Worm (Caenorhabditis elegans) whole organism, L4 larva: ENCODE data around the gene F42A10.6.

Experiments
- D1046.2 ChIP-seq: fragments of 200-800 bp; sonication (Bioruptor generic); IDR thresholded peaks from 2 replicates; pipeline ENCODE4 v1.3.6; 2022; ENCODE audit warnings: missing genetic modification characterization, missing compliant biosample characterization
- F37D6.2 ChIP-seq: sonication (generic microtip); optimal IDR thresholded peaks from 2 replicates; lab custom pipeline; 2016; ENCODE audit warnings: mild to moderate bottlenecking, missing genetic modification characterization, missing compliant biosample characterization
- F49E8.2 ChIP-seq: sonication (generic microtip); optimal IDR thresholded peaks from 2 replicates; lab custom pipeline; 2016; ENCODE audit warnings: missing compliant biosample characterization, mild to moderate bottlenecking, missing genetic modification characterization, borderline replicate concordance
- T20F7.1 ChIP-seq: fragments of 200-800 bp; sonication (Bioruptor generic); optimal IDR thresholded peaks from 2 replicates; lab custom pipeline; 2018; ENCODE audit warnings: mild to moderate bottlenecking, missing genetic modification characterization, missing compliant biosample characterization
- T26A8.4 ChIP-seq: fragments of 200-800 bp; sonication (Bioruptor generic); IDR thresholded peaks from 2 replicates; pipeline ENCODE4 v1.3.6; 2022; ENCODE audit warnings: missing genetic modification characterization, missing compliant biosample characterization
- ZK337.2 ChIP-seq: fragments of 200-800 bp; sonication (Bioruptor generic); IDR thresholded peaks from 2 replicates; pipeline ENCODE4 v1.3.6; 2022; ENCODE audit warnings: missing genetic modification reagents, missing genetic modification characterization, missing compliant biosample characterization
- aha-1 ChIP-seq: fragments of 150-350 bp; peaks from one replicate; lab custom pipeline; 2014; ENCODE audit warnings: missing biosample characterization, missing genetic modification characterization
- arid-1 ChIP-seq: fragments of 200-800 bp; sonication (Bioruptor generic); conservative IDR thresholded peaks from 2 replicates; pipeline ENCODE4 v1.3.6; 2022; ENCODE audit warnings: missing genetic modification reagents, missing genetic modification characterization, missing compliant biosample characterization
- attf-4 ChIP-seq: sonication (generic microtip); optimal IDR thresholded peaks from 3 replicates; lab custom pipeline; 2017; ENCODE audit warnings: missing biosample characterization, missing genetic modification characterization
- ceh-20 ChIP-seq: fragments of 200-800 bp; sonication (Bioruptor generic); IDR thresholded peaks from 2 replicates; pipeline ENCODE4 v1.3.6; 2022; ENCODE audit warnings: missing genetic modification reagents, missing genetic modification characterization, missing compliant biosample characterization
- ceh-82 ChIP-seq: sonication (generic microtip); optimal IDR thresholded peaks from 2 replicates; lab custom pipeline; 2017; ENCODE audit warnings: missing biosample characterization, missing genetic modification characterization
- daf-12 ChIP-seq: fragments of 150-350 bp; optimal IDR thresholded peaks from 2 replicates; lab custom pipeline; 2014; ENCODE audit warnings: missing biosample characterization, missing genetic modification reagents, missing genetic modification characterization
- daf-16 ChIP-seq, 3 experiments: sonication (generic microtip); optimal IDR thresholded peaks; 2 replicates each; lab custom pipeline; 2016 to 2017; ENCODE audit warnings: missing genetic modification characterization in 3 of 3, missing genetic modification reagents in 3 of 3, mild to moderate bottlenecking in 2 of 3, missing compliant biosample characterization in 2 of 3, missing biosample characterization in 1 of 3, moderate library complexity in 1 of 3
- daf-8 ChIP-seq: fragments of 200-800 bp; sonication (Bioruptor generic); IDR thresholded peaks from 2 replicates; pipeline ENCODE4 v1.3.6; 2022; ENCODE audit warnings: missing genetic modification characterization, missing compliant biosample characterization
- dmd-6 ChIP-seq: fragments of 200-800 bp; sonication (Bioruptor generic); IDR thresholded peaks from 2 replicates; pipeline ENCODE4 v1.3.6; 2022; ENCODE audit warnings: missing genetic modification reagents, missing genetic modification characterization, missing compliant biosample characterization
- dmd-8 ChIP-seq: fragments of 200-800 bp; sonication (Bioruptor generic); IDR thresholded peaks from 2 replicates; pipeline ENCODE4 v1.3.6; 2022; ENCODE audit warnings: missing genetic modification characterization, missing compliant biosample characterization
- dmd-9 ChIP-seq: fragments of 200-800 bp; sonication (Bioruptor generic); IDR thresholded peaks from 2 replicates; pipeline ENCODE4 v1.3.6; 2022; ENCODE audit warnings: missing genetic modification reagents, missing genetic modification characterization, missing compliant biosample characterization
- dpl-1 ChIP-seq: fragments of 150-350 bp; optimal IDR thresholded peaks from 2 replicates; lab custom pipeline; 2014; ENCODE audit warnings: missing biosample characterization, missing genetic modification reagents, missing genetic modification characterization
- egl-43 ChIP-seq: fragments of 200-800 bp; sonication (Bioruptor generic); IDR thresholded peaks from 2 replicates; pipeline ENCODE4 v1.3.6; 2022; ENCODE audit warnings: missing genetic modification reagents, missing genetic modification characterization, missing compliant biosample characterization
- fos-1 ChIP-seq: fragments of 150-350 bp; optimal IDR thresholded peaks from 2 replicates; lab custom pipeline; 2014; ENCODE audit warnings: missing biosample characterization, missing genetic modification characterization
- gei-8 ChIP-seq: fragments of 200-800 bp; sonication (Bioruptor generic); optimal IDR thresholded peaks from 2 replicates; lab custom pipeline; 2018; ENCODE audit warnings: mild to moderate bottlenecking, missing genetic modification characterization, missing compliant biosample characterization
- hif-1 ChIP-seq, 2 experiments: sonication (generic microtip); optimal IDR thresholded peaks; 2 replicates each; lab custom pipeline; 2016 to 2017; ENCODE audit warnings: missing compliant biosample characterization in 2 of 2, missing genetic modification characterization in 2 of 2, missing genetic modification reagents in 2 of 2, missing genotype in 2 of 2, mild to moderate bottlenecking in 1 of 2
- mdt-29 ChIP-seq: fragments of 200-800 bp; sonication (Bioruptor generic); IDR thresholded peaks from 2 replicates; pipeline ENCODE4 v1.3.6; 2022; ENCODE audit warnings: missing genetic modification reagents, missing genetic modification characterization, missing compliant biosample characterization
- mep-1 ChIP-seq: fragments of 150-350 bp; sonication (generic microtip); optimal IDR thresholded peaks from 3 replicates; lab custom pipeline; 2014; ENCODE audit warnings: missing biosample characterization, missing genetic modification characterization
- nhr-102 ChIP-seq: sonication (generic microtip); optimal IDR thresholded peaks from 2 replicates; lab custom pipeline; 2016; ENCODE audit warnings: mild to moderate bottlenecking, missing genetic modification characterization, moderate library complexity, missing compliant biosample characterization
- nhr-111 ChIP-seq: fragments of 200-800 bp; sonication (Bioruptor generic); optimal IDR thresholded peaks from 2 replicates; lab custom pipeline; 2018; ENCODE audit warnings: mild to moderate bottlenecking, missing genetic modification characterization, missing compliant biosample characterization
- nhr-28 ChIP-seq: fragments of 150-350 bp; optimal IDR thresholded peaks from 2 replicates; lab custom pipeline; 2014; ENCODE audit warnings: missing biosample characterization, missing genetic modification characterization
- nhr-41 ChIP-seq: fragments of 200-800 bp; sonication (Bioruptor generic); IDR thresholded peaks from 2 replicates; pipeline ENCODE4 v1.3.6; 2022; ENCODE audit warnings: missing genetic modification reagents, missing genetic modification characterization, missing compliant biosample characterization
- nhr-48 ChIP-seq: sonication (generic microtip); optimal IDR thresholded peaks from 2 replicates; lab custom pipeline; 2016; ENCODE audit warnings: mild to moderate bottlenecking, missing genetic modification characterization, missing compliant biosample characterization
- nhr-6 ChIP-seq: fragments of 150-350 bp; optimal IDR thresholded peaks from 2 replicates; lab custom pipeline; 2014; ENCODE audit warnings: missing biosample characterization, missing genetic modification characterization
- php-3 ChIP-seq: fragments of 200-800 bp; sonication (Bioruptor generic); IDR thresholded peaks from 2 replicates; pipeline ENCODE4 v1.3.6; 2022; ENCODE audit warnings: missing genetic modification reagents, missing genetic modification characterization, missing compliant biosample characterization
- pqm-1 ChIP-seq: sonication (generic microtip); optimal IDR thresholded peaks from 2 replicates; lab custom pipeline; 2017; ENCODE audit warnings: missing biosample characterization, missing genetic modification characterization
- set-16 ChIP-seq: fragments of 200-800 bp; sonication (Bioruptor generic); IDR thresholded peaks from 2 replicates; pipeline ENCODE4 v1.3.6; 2022; ENCODE audit warnings: missing genetic modification reagents, missing genetic modification characterization, missing compliant biosample characterization
- snpc-4 ChIP-seq: fragments of 150-350 bp; optimal IDR thresholded peaks from 2 replicates; lab custom pipeline; 2014; ENCODE audit warnings: missing biosample characterization, missing genetic modification characterization
- tag-97 ChIP-seq: fragments of 200-800 bp; sonication (Bioruptor generic); IDR thresholded peaks from 2 replicates; pipeline ENCODE4 v1.3.6; 2022; ENCODE audit warnings: missing genetic modification characterization, missing compliant biosample characterization
- unc-62 ChIP-seq, 3 experiments: fragments of 150-350 bp in 1 of 3; sonication (generic microtip); optimal IDR thresholded peaks in 2 of 3; peaks in 1 of 3; 1 replicate in 1 of 3; 2 replicates in 2 of 3; lab custom pipeline; 2014 to 2017; ENCODE audit warnings: missing biosample characterization in 3 of 3, missing genetic modification characterization in 3 of 3, missing genetic modification reagents in 3 of 3, missing genotype in 1 of 3
- zfp-3 ChIP-seq: fragments of 200-800 bp; sonication (Bioruptor generic); conservative IDR thresholded peaks from 2 replicates; pipeline ENCODE4 v1.3.6; 2022; ENCODE audit warnings: missing genetic modification reagents, missing genetic modification characterization, missing compliant biosample characterization
- zip-11 ChIP-seq: fragments of 200-800 bp; sonication (Bioruptor generic); IDR thresholded peaks from 2 replicates; pipeline ENCODE4 v1.3.6; 2022; ENCODE audit warnings: missing genetic modification characterization, missing compliant biosample characterization
- zip-2 ChIP-seq: fragments of 150-350 bp; optimal IDR thresholded peaks from 2 replicates; lab custom pipeline; 2014; ENCODE audit warnings: missing biosample characterization, missing genetic modification characterization

F42A10.6 gene

DNA sequence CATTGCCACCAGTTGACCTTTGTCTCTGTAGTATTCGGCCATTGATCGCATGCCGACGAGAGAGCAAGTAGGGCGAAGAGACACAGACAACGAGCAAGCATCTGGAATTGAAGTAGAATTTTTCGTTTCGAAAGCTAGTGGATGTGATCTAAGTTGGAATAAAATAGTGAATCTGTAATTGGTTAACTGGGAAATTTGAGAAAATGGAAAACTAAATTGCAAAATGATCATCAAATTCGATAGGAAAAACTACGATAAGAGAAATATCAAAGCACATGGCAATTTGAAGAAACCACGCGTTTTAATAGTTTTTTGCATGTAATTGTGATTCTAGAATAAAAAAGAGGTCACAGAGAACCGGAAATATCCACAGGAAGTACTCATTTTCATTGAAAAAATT lies at the start of gene F42A10.6:
Gene F42A10.6, minus strand, starts transcription at position 101 of the 400 bp plus-strand sequence.
- no peak for TF ChIP-seq T26A8.4 (GFP tag; lab: Robert Waterston, UW)
- TF ChIP-seq ZK337.2 (GFP tag; lab: Robert Waterston, UW): no peak
- peak; percentile 43 for TF ChIP-seq dmd-6 (GFP tag; lab: Robert Waterston, UW)
- TF ChIP-seq arid-1 (GFP tag; lab: Robert Waterston, UW): no peak
- no peak for TF ChIP-seq nhr-102 (tag; lab: Kevin White, UChicago)
- TF ChIP-seq php-3: no peak
- TF ChIP-seq hif-1 (tag; optimal IDR thresholded peaks at IDR 0.05; lab: Kevin White, UChicago): no peak
- no peak for TF ChIP-seq fos-1 (tag; lab: Kevin White, UChicago)
- no peak for TF ChIP-seq daf-8 (GFP tag; lab: Robert Waterston, UW)
- TF ChIP-seq mdt-29: no peak
- no peak for TF ChIP-seq egl-43
- TF ChIP-seq mep-1 (tag; lab: Kevin White, UChicago): no peak
- no peak for TF ChIP-seq daf-16 (GFP tag; optimal IDR thresholded peaks at IDR 0.05; lab: Kevin White, UChicago)
- TF ChIP-seq daf-16 (tag; optimal IDR thresholded peaks at IDR 0.05; lab: Kevin White, UChicago): no peak
- TF ChIP-seq pqm-1: peak; percentile 48
- TF ChIP-seq ceh-82 (tag; lab: Kevin White, UChicago): no peak
- TF ChIP-seq dmd-9 (GFP tag; lab: Robert Waterston, UW): no peak
- no peak for TF ChIP-seq nhr-41
- peak in 1 of 2 experiments; percentile 57 for TF ChIP-seq unc-62 (GFP tag; optimal IDR thresholded peaks at IDR 0.05 in 1 of 2; lab: Kevin White, UChicago)
- no peak for TF ChIP-seq unc-62 (tag; optimal IDR thresholded peaks at IDR 0.05; lab: Kevin White, UChicago)
- TF ChIP-seq dmd-8 (GFP tag; lab: Robert Waterston, UW): no peak
- peak; percentile 8 for TF ChIP-seq nhr-28 (tag; lab: Kevin White, UChicago)
- TF ChIP-seq dpl-1 (GFP tag; lab: Kevin White, UChicago): no peak
- TF ChIP-seq zip-2 (tag; lab: Kevin White, UChicago): no peak
- TF ChIP-seq zfp-3 (GFP tag; lab: Robert Waterston, UW): no peak
- TF ChIP-seq T20F7.1: no peak
- no peak for TF ChIP-seq ceh-20 (GFP tag; lab: Robert Waterston, UW)

DNA sequence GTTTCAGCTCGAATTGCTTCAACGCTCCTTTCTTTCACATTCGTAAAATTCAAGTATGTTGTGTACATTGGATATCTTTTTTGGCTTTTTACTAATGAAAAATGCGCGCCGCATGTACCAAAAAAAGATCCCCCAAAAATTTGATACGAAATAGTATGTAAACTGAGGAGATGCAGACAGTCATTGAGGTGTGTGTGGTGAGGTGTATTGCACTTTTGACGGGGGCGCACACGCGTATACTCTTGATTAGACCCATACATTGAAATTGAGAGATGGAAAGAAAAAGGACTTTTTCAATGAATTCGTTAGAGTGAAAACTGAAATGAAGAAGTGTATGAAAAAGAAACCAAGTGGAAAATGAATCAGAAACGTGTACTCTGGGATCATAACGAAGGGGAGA lies 44.7 kb upstream of the F42A10.6 start:
- TF ChIP-seq attf-4 (tag; lab: Kevin White, UChicago): no peak
- TF ChIP-seq aha-1 (tag; lab: Kevin White, UChicago): peak; percentile 56

DNA sequence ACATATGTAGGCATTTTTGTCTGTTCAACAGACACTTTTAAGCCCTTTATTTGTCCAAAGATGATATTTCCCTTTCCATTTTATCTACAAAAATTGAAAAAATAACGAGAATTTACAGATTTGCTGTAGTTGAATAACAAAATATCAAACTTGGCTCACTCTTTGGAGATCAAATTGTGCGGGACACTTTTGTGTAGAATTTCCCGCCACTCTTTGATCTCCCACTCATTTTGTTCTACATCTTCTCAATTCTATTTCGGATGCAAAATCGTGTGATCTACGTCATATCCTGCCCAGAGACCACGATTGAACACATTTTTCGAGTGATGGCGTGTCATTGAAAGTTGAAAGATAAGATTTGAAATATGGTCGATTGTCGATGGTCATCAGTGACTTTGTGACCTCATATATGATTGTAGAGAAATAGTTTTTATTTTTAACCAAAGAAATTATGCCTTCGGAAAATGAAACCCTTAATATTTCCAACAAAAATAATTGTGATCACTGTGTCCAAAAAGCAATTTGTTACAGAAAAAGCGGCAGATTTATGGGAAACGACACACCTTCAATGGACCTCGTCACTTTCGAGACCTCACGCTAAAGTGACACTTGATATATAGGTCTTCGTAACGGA lies 40.3 kb upstream of the F42A10.6 start, which contains the start of gene hot-4:
Gene hot-4, plus strand, starts transcription at position 584 of the 634 bp plus-strand sequence.
- no peak for TF ChIP-seq aha-1 (tag; lab: Kevin White, UChicago)
- no peak for TF ChIP-seq F49E8.2 (tag; lab: Kevin White, UChicago)
- TF ChIP-seq nhr-111 (GFP tag; lab: Kevin White, UChicago): no peak
- no peak for TF ChIP-seq snpc-4 (tag; lab: Kevin White, UChicago)
- no peak for TF ChIP-seq D1046.2 (GFP tag; lab: Robert Waterston, UW)
- TF ChIP-seq F37D6.2 (tag; lab: Kevin White, UChicago): no peak
- TF ChIP-seq nhr-6 (tag; lab: Kevin White, UChicago): no peak
- TF ChIP-seq zip-11 (GFP tag; lab: Robert Waterston, UW): no peak
- no peak for TF ChIP-seq set-16 (GFP tag; lab: Robert Waterston, UW)
- TF ChIP-seq tag-97 (GFP tag; lab: Robert Waterston, UW): no peak
- TF ChIP-seq T20F7.1: no peak
- TF ChIP-seq gei-8 (GFP tag; lab: Kevin White, UChicago): no peak
- no peak for TF ChIP-seq nhr-48
- no peak for TF ChIP-seq daf-12 (tag; lab: Kevin White, UChicago)
